Fruit fly (Drosophila melanogaster) whole organism, embryonic: ENCODE measurements around the gene CG5104.
A peak's percentile ranks its signal among the peaks of the same experiment; 100 is the strongest.

Source experiments
- Ada2b ChIP-seq: fragments of 200-800 bp; sonication (Bioruptor generic); IDR thresholded peaks from 2 replicates; pipeline ENCODE4 v1.3.6; 2022; ENCODE audit warnings: missing biosample characterization, missing genetic modification characterization
- B-H1 ChIP-seq: fragments of 200-800 bp; sonication (Bioruptor generic); IDR thresholded peaks from 3 replicates; pipeline ENCODE4 v1.3.6; 2022; ENCODE audit warnings: missing biosample characterization, missing genetic modification characterization
- Bteb2 ChIP-seq: fragments of 200-800 bp; sonication (Bioruptor generic); optimal IDR thresholded peaks from 2 replicates; lab custom pipeline; 2016; ENCODE audit warnings: missing biosample characterization, missing genetic modification characterization
- CG10147 ChIP-seq: fragments of 200-800 bp; sonication (Bioruptor generic); optimal IDR thresholded peaks from 2 replicates; lab custom pipeline; 2019; ENCODE audit warnings: missing biosample characterization, mild to moderate bottlenecking, missing genetic modification characterization, moderate library complexity
- CG10431 ChIP-seq: fragments of 200-800 bp; sonication (Bioruptor generic); optimal IDR thresholded peaks from 3 replicates; lab custom pipeline; 2018; ENCODE audit warnings: missing biosample characterization, mild to moderate bottlenecking, missing genetic modification characterization
- CG11723 ChIP-seq: fragments of 200-800 bp; sonication (Bioruptor generic); optimal IDR thresholded peaks from 2 replicates; lab custom pipeline; 2017; ENCODE audit warnings: missing biosample characterization, mild to moderate bottlenecking, missing genetic modification characterization
- CG12744 ChIP-seq: fragments of 200-800 bp; sonication (Bioruptor generic); optimal IDR thresholded peaks from 2 replicates; lab custom pipeline; 2016; ENCODE audit warnings: missing biosample characterization, missing genetic modification characterization
- CG18011 ChIP-seq: fragments of 200-800 bp; sonication (Bioruptor generic); optimal IDR thresholded peaks from 2 replicates; lab custom pipeline; 2017; ENCODE audit warnings: missing biosample characterization, missing genetic modification characterization, mild to moderate bottlenecking, moderate library complexity, missing genotype
- CG1832 ChIP-seq: fragments of 200-800 bp; sonication (Bioruptor generic); optimal IDR thresholded peaks from 2 replicates; lab custom pipeline; 2017; ENCODE audit warnings: missing biosample characterization, mild to moderate bottlenecking, missing genetic modification characterization, inconsistent platforms
- CG32767 ChIP-seq: fragments of 200-800 bp; sonication (Bioruptor generic); IDR thresholded peaks from 2 replicates; pipeline ENCODE4 v1.3.6; 2022; ENCODE audit warnings: missing biosample characterization, missing genetic modification characterization
- CG33213 ChIP-seq: fragments of 200-800 bp; sonication (Bioruptor generic); optimal IDR thresholded peaks from 3 replicates; lab custom pipeline; 2016; ENCODE audit warnings: missing biosample characterization, missing genetic modification characterization
- CG4328 ChIP-seq: fragments of 200-800 bp; sonication (Bioruptor generic); optimal IDR thresholded peaks from 3 replicates; lab custom pipeline; 2017; ENCODE audit warnings: missing biosample characterization, missing genetic modification reagents, missing genetic modification characterization
- CG4404 ChIP-seq: fragments of 200-800 bp; sonication (Bioruptor generic); IDR thresholded peaks from 2 replicates; pipeline ENCODE4 v1.3.6; 2022; ENCODE audit warnings: missing biosample characterization, missing genetic modification characterization
- CG5953 ChIP-seq: fragments of 200-800 bp; sonication (Bioruptor generic); IDR thresholded peaks from 2 replicates; pipeline ENCODE4 v1.3.6; 2022; ENCODE audit warnings: missing biosample characterization, missing genetic modification characterization
- CG6272 ChIP-seq: fragments of 200-800 bp; sonication (Bioruptor generic); IDR thresholded peaks from 2 replicates; pipeline ENCODE4 v1.3.6; 2022; ENCODE audit warnings: missing biosample characterization, missing genetic modification characterization
- CG6791 ChIP-seq: fragments of 200-800 bp; sonication (Bioruptor generic); IDR thresholded peaks from 3 replicates; pipeline ENCODE4 v1.3.6; 2022; ENCODE audit warnings: missing biosample characterization, missing genetic modification characterization; ENCODE audit not compliant: partially characterized antibody
- CG7357 ChIP-seq: fragments of 200-800 bp; sonication (Bioruptor generic); IDR thresholded peaks from 3 replicates; pipeline ENCODE4 v1.3.6; 2022; ENCODE audit warnings: missing biosample characterization, missing genetic modification characterization
- CG7963 ChIP-seq: fragments of 200-800 bp; sonication (Bioruptor generic); IDR thresholded peaks from 3 replicates; pipeline ENCODE4 v1.3.6; 2022; ENCODE audit warnings: missing biosample characterization, missing genetic modification characterization; ENCODE audit not compliant: partially characterized antibody
- CG8478 ChIP-seq: fragments of >200 bp; optimal IDR thresholded peaks from 2 replicates; lab custom pipeline; 2018
- Camta ChIP-seq: fragments of 200-800 bp; sonication (Bioruptor generic); optimal IDR thresholded peaks from 2 replicates; lab custom pipeline; 2016; ENCODE audit warnings: missing biosample characterization, missing genetic modification characterization
- Chrac-16 ChIP-seq: fragments of 200-800 bp; sonication (Bioruptor generic); optimal IDR thresholded peaks from 3 replicates; lab custom pipeline; 2016; ENCODE audit warnings: missing biosample characterization, missing genetic modification characterization
- Dbx ChIP-seq: fragments of 200-800 bp; sonication (Bioruptor generic); IDR thresholded peaks from 3 replicates; pipeline ENCODE4 v1.3.6; 2022; ENCODE audit warnings: missing biosample characterization, missing genetic modification characterization
- ERR ChIP-seq: fragments of 200-800 bp; sonication (Bioruptor generic); optimal IDR thresholded peaks from 2 replicates; lab custom pipeline; 2016; ENCODE audit warnings: missing biosample characterization, missing genetic modification characterization
- HmgZ ChIP-seq: fragments of 200-800 bp; sonication (Bioruptor generic); optimal IDR thresholded peaks from 2 replicates; lab custom pipeline; 2018; ENCODE audit warnings: missing biosample characterization, mild to moderate bottlenecking, missing genetic modification characterization
- Hmr ChIP-seq: fragments of 200-800 bp; sonication (Bioruptor generic); optimal IDR thresholded peaks from 3 replicates; lab custom pipeline; 2017; ENCODE audit warnings: mild to moderate bottlenecking, missing biosample characterization, missing genetic modification reagents, missing genetic modification characterization
- Meics ChIP-seq: fragments of 200-800 bp; sonication (Bioruptor generic); optimal IDR thresholded peaks from 2 replicates; lab custom pipeline; 2017; ENCODE audit warnings: missing biosample characterization, mild to moderate bottlenecking, missing genetic modification characterization
- NC2α ChIP-seq: fragments of 200-800 bp; sonication (Bioruptor generic); optimal IDR thresholded peaks from 2 replicates; lab custom pipeline; 2016; ENCODE audit warnings: missing biosample characterization, missing genetic modification characterization
- Neu2 ChIP-seq: fragments of 200-800 bp; sonication (Bioruptor generic); optimal IDR thresholded peaks from 3 replicates; lab custom pipeline; 2016; ENCODE audit warnings: missing biosample characterization, missing genetic modification characterization, borderline replicate concordance
- Rfx ChIP-seq: fragments of 200-800 bp; sonication (Bioruptor generic); IDR thresholded peaks from 2 replicates; pipeline ENCODE4 v1.3.6; 2022; ENCODE audit warnings: missing biosample characterization, missing genetic modification characterization
- Scr ChIP-seq: fragments of 200-800 bp; sonication (Bioruptor generic); IDR thresholded peaks from 2 replicates; pipeline ENCODE4 v1.3.6; 2022; ENCODE audit warnings: missing biosample characterization, missing genetic modification characterization; ENCODE audit not compliant: partially characterized antibody
- ap ChIP-seq: fragments of 200-800 bp; sonication (Bioruptor generic); IDR thresholded peaks from 2 replicates; pipeline ENCODE4 v1.3.6; 2022; ENCODE audit warnings: missing biosample characterization, missing genetic modification characterization
- bcd ChIP-seq: fragments of 200-800 bp; sonication (Bioruptor generic); optimal IDR thresholded peaks from 2 replicates; lab custom pipeline; 2017; ENCODE audit warnings: missing biosample characterization, mild to moderate bottlenecking, missing genetic modification characterization
- ci ChIP-seq: fragments of 200-800 bp; sonication (Bioruptor generic); IDR thresholded peaks from 3 replicates; pipeline ENCODE4 v1.3.6; 2022; ENCODE audit warnings: missing biosample characterization, missing genetic modification characterization
- dan ChIP-seq: fragments of 200-800 bp; sonication (Bioruptor generic); IDR thresholded peaks from 2 replicates; pipeline ENCODE4 v1.3.6; 2022; ENCODE audit warnings: missing biosample characterization, missing genetic modification characterization
- danr ChIP-seq: fragments of 200-800 bp; sonication (Bioruptor generic); IDR thresholded peaks from 2 replicates; pipeline ENCODE4 v1.3.6; 2022; ENCODE audit warnings: missing biosample characterization, missing genetic modification characterization
- emc ChIP-seq: fragments of 200-800 bp; sonication (Bioruptor generic); optimal IDR thresholded peaks from 2 replicates; lab custom pipeline; 2016; ENCODE audit warnings: missing biosample characterization, missing genetic modification characterization
- fd102C ChIP-seq: fragments of 200-800 bp; sonication (Bioruptor generic); optimal IDR thresholded peaks from 2 replicates; lab custom pipeline; 2018; ENCODE audit warnings: missing biosample characterization, mild to moderate bottlenecking, missing genetic modification characterization, moderate library complexity
- gcm2 ChIP-seq: fragments of 200-800 bp; sonication (Bioruptor generic); optimal IDR thresholded peaks from 2 replicates; lab custom pipeline; 2016; ENCODE audit warnings: missing biosample characterization, missing genetic modification characterization
- gsb-n ChIP-seq: fragments of 200-800 bp; sonication (Bioruptor generic); optimal IDR thresholded peaks from 3 replicates; lab custom pipeline; 2018; ENCODE audit warnings: missing biosample characterization, mild to moderate bottlenecking, missing genetic modification characterization
- h ChIP-seq: fragments of >200 bp; optimal IDR thresholded peaks from 2 replicates; lab custom pipeline; 2017
- kah ChIP-seq: fragments of 200-800 bp; sonication (Bioruptor generic); optimal IDR thresholded peaks from 2 replicates; lab custom pipeline; 2018; ENCODE audit warnings: missing biosample characterization, mild to moderate bottlenecking, missing genetic modification characterization
- lov ChIP-seq, 2 experiments: fragments of 200-800 bp in 1 of 2; fragments of >200 bp in 1 of 2; sonication (Bioruptor generic) in 1 of 2; IDR thresholded peaks in 1 of 2; optimal IDR thresholded peaks in 1 of 2; 2 replicates in 1 of 2; 3 replicates in 1 of 2; pipeline versions ENCODE4 v1.3.6 to Lab custom; 2017 to 2022; ENCODE audit warnings: missing biosample characterization in 1 of 2, missing genetic modification characterization in 1 of 2
- nerfin-1 ChIP-seq: fragments of 200-800 bp; sonication (Bioruptor generic); optimal IDR thresholded peaks from 3 replicates; lab custom pipeline; 2019; ENCODE audit warnings: missing biosample characterization, mild to moderate bottlenecking, missing genetic modification characterization, moderate library complexity
- nerfin-2 ChIP-seq: fragments of 200-800 bp; sonication (Bioruptor generic); IDR thresholded peaks from 2 replicates; pipeline ENCODE4 v1.3.6; 2022; ENCODE audit warnings: missing biosample characterization, missing genetic modification characterization; ENCODE audit not compliant: partially characterized antibody
- p53 ChIP-seq: fragments of 200-800 bp; sonication (Bioruptor generic); optimal IDR thresholded peaks from 2 replicates; lab custom pipeline; 2016; ENCODE audit warnings: missing biosample characterization, missing genetic modification characterization
- prd ChIP-seq, 3 experiments: fragments of >200 bp in 2 of 3; fragments of 200-800 bp in 1 of 3; sonication (Bioruptor generic) in 1 of 3; optimal IDR thresholded peaks in 2 of 3; IDR thresholded peaks in 1 of 3; 2 replicates in 2 of 3; 3 replicates in 1 of 3; pipeline versions ENCODE4 v1.3.6 to Lab custom; 2017 to 2022; ENCODE audit warnings: missing biosample characterization in 1 of 3, missing genetic modification characterization in 1 of 3
- sna ChIP-seq: fragments of 200-800 bp; sonication (Bioruptor generic); IDR thresholded peaks from 2 replicates; pipeline ENCODE4 v1.3.6; 2022; ENCODE audit warnings: missing biosample characterization, missing genetic modification characterization; ENCODE audit not compliant: partially characterized antibody
- vvl ChIP-seq: fragments of 200-800 bp; sonication (Bioruptor generic); IDR thresholded peaks from 2 replicates; pipeline ENCODE4 v1.3.6; 2022; ENCODE audit warnings: missing biosample characterization, missing genetic modification characterization
- zen ChIP-seq: fragments of 200-800 bp; sonication (Bioruptor generic); optimal IDR thresholded peaks from 3 replicates; lab custom pipeline; 2018; ENCODE audit warnings: missing biosample characterization, mild to moderate bottlenecking, missing genetic modification characterization, moderate library complexity

Gene CG5104

dm6 chr3L:20494780-20495591, 25.8 kb upstream of the CG5104 start, which contains the start of gene ZnT77C (continued):
- TF ChIP-seq dan (no peak), danr (no peak), CG11723 (GFP tag; lab: Kevin White, UChicago) (no peak), Scr (GFP tag; lab: Robert Waterston, UW) (peak; percentile 35; the same call in 1 of the 2 replicates), CG10147 (GFP tag; lab: Kevin White, UChicago) (no peak), HmgZ (tag; lab: Kevin White, UChicago) (no peak), emc (GFP tag; lab: Kevin White, UChicago) (no peak), Dbx (GFP tag; lab: Robert Waterston, UW) (no peak), CG6791 (GFP tag; lab: Robert Waterston, UW) (no peak), Hmr (peak; percentile 15), CG7357 (no peak), nerfin-2 (GFP tag; lab: Robert Waterston, UW) (no peak), CG33213 (GFP tag; lab: Kevin White, UChicago) (peak; percentile 72), zen (tag; lab: Kevin White, UChicago) (no peak), kah (GFP tag; lab: Kevin White, UChicago) (no peak), CG5953 (GFP tag; lab: Robert Waterston, UW) (no peak), CG8478 (lab: Kevin White, UChicago) (no peak), gsb-n (tag; lab: Kevin White, UChicago) (no peak), ci (no peak), CG32767 (no peak), Chrac-16 (GFP tag; lab: Kevin White, UChicago) (no peak), lov (optimal IDR thresholded peaks at IDR 0.05; lab: Kevin White, UChicago) (no peak), lov (GFP tag; IDR thresholded peaks at IDR 0.05; lab: Robert Waterston, UW) (no peak), B-H1 (GFP tag; lab: Robert Waterston, UW) (no peak), bcd (no peak), CG4328 (GFP tag; lab: Kevin White, UChicago) (no peak), Camta (no peak), vvl (no peak), Meics (GFP tag; lab: Kevin White, UChicago) (no peak), Bteb2 (GFP tag; lab: Kevin White, UChicago) (no peak), ERR (GFP tag; lab: Kevin White, UChicago) (no peak), h (lab: Kevin White, UChicago) (no peak), fd102C (GFP tag; lab: Kevin White, UChicago) (no peak), CG18011 (GFP tag; lab: Kevin White, UChicago) (no peak), CG7963 (GFP tag; lab: Robert Waterston, UW) (no peak), Neu2 (no peak), CG12744 (GFP tag; lab: Kevin White, UChicago) (no peak), CG4404 (GFP tag; lab: Robert Waterston, UW) (no peak), NC2α (GFP tag; lab: Kevin White, UChicago) (no peak), CG6272 (GFP tag; lab: Robert Waterston, UW) (no peak), p53 (GFP tag; lab: Kevin White, UChicago) (no peak), CG10431 (GFP tag; lab: Kevin White, UChicago) (no peak), gcm2 (GFP tag; lab: Kevin White, UChicago) (no peak), CG1832 (GFP tag; lab: Kevin White, UChicago) (no peak), prd (optimal IDR thresholded peaks at IDR 0.05; lab: Kevin White, UChicago) (no peak), prd (GFP tag; IDR thresholded peaks at IDR 0.05; lab: Robert Waterston, UW) (no peak), Rfx (GFP tag; lab: Robert Waterston, UW) (no peak), Ada2b (GFP tag; lab: Robert Waterston, UW) (no peak), sna (GFP tag; lab: Robert Waterston, UW) (no peak), nerfin-1 (tag; lab: Kevin White, UChicago) (no peak), ap (GFP tag; lab: Robert Waterston, UW) (no peak)
